Worm (Caenorhabditis elegans) whole organism, L3 larva: ENCODE measurements around the gene pho-6.
A peak's percentile ranks its signal among the peaks of the same experiment; 100 is the strongest.

Source experiments
- R02D3.7 ChIP-seq: fragments of 150-350 bp; optimal IDR thresholded peaks from 2 replicates; lab custom pipeline; 2014; ENCODE audit warnings: missing biosample characterization, missing genetic modification characterization
- ZK546.5 ChIP-seq: sonication (generic microtip); optimal IDR thresholded peaks from 2 replicates; lab custom pipeline; 2017; ENCODE audit warnings: missing biosample characterization, missing genetic modification characterization
- aly-2 ChIP-seq: fragments of 150-350 bp; optimal IDR thresholded peaks from 2 replicates; lab custom pipeline; 2014; ENCODE audit warnings: missing biosample characterization, missing genetic modification characterization
- ama-1 ChIP-seq: fragments of 150-350 bp; optimal IDR thresholded peaks from 2 replicates; lab custom pipeline; 2018
- ceh-16 ChIP-seq: sonication (generic microtip); optimal IDR thresholded peaks from 2 replicates; lab custom pipeline; 2017; ENCODE audit warnings: missing biosample characterization, missing genetic modification characterization
- ceh-28 ChIP-seq: fragments of 150-350 bp; optimal IDR thresholded peaks from 2 replicates; lab custom pipeline; 2014; ENCODE audit warnings: missing biosample characterization, missing genetic modification reagents, missing genetic modification characterization
- ceh-82 ChIP-seq: fragments of 150-350 bp; optimal IDR thresholded peaks from 2 replicates; lab custom pipeline; 2014; ENCODE audit warnings: missing biosample characterization, missing genetic modification characterization
- ceh-9 ChIP-seq: sonication (generic microtip); optimal IDR thresholded peaks from 2 replicates; lab custom pipeline; 2018; ENCODE audit warnings: missing biosample characterization, missing genetic modification characterization
- egl-27 ChIP-seq: sonication (generic microtip); optimal IDR thresholded peaks from 4 replicates; lab custom pipeline; 2017; ENCODE audit warnings: missing biosample characterization, missing genetic modification reagents, missing genetic modification characterization
- egl-5 ChIP-seq: fragments of 150-350 bp; optimal IDR thresholded peaks from 2 replicates; lab custom pipeline; 2017; ENCODE audit warnings: missing biosample characterization, missing genetic modification reagents, missing genetic modification characterization, inconsistent platforms
- elt-1 ChIP-seq: fragments of 150-350 bp; optimal IDR thresholded peaks from 2 replicates; lab custom pipeline; 2014; ENCODE audit warnings: missing biosample characterization, missing genetic modification characterization
- elt-2 ChIP-seq: sonication (generic microtip); optimal IDR thresholded peaks from 2 replicates; lab custom pipeline; 2016; ENCODE audit warnings: missing genetic modification reagents, mild to moderate bottlenecking, missing genetic modification characterization, missing compliant biosample characterization
- elt-3 ChIP-seq, 3 experiments: fragments of 150-350 bp in 1 of 3; sonication (generic microtip) in 2 of 3; optimal IDR thresholded peaks; 2 replicates in 2 of 3; 4 replicates in 1 of 3; lab custom pipeline; 2014 to 2017; ENCODE audit warnings: missing biosample characterization in 3 of 3, missing genetic modification characterization in 3 of 3
- eor-1 ChIP-seq, 2 experiments: fragments of 150-350 bp; optimal IDR thresholded peaks; 2 replicates each; lab custom pipeline; 2014 to 2018; ENCODE audit warnings: missing biosample characterization in 2 of 2, missing genetic modification characterization in 2 of 2
- fkh-10 ChIP-seq: sonication (generic microtip); optimal IDR thresholded peaks from 2 replicates; lab custom pipeline; 2017; ENCODE audit warnings: missing biosample characterization, missing genetic modification reagents, missing genetic modification characterization
- fos-1 ChIP-seq: fragments of 150-350 bp; optimal IDR thresholded peaks from 2 replicates; lab custom pipeline; 2014; ENCODE audit warnings: missing biosample characterization, missing genetic modification characterization
- hmg-11 ChIP-seq: sonication (generic microtip); optimal IDR thresholded peaks from 2 replicates; lab custom pipeline; 2016; ENCODE audit warnings: missing genetic modification characterization, missing compliant biosample characterization
- jun-1 ChIP-seq: fragments of 150-350 bp; optimal IDR thresholded peaks from 2 replicates; lab custom pipeline; 2014; ENCODE audit warnings: missing biosample characterization, missing genetic modification reagents, missing genetic modification characterization
- lin-15B ChIP-seq: fragments of 150-350 bp; optimal IDR thresholded peaks from 2 replicates; lab custom pipeline; 2014; ENCODE audit warnings: missing biosample characterization, missing genetic modification characterization
- lin-39 ChIP-seq: fragments of 150-350 bp; optimal IDR thresholded peaks from 2 replicates; lab custom pipeline; 2018; ENCODE audit warnings: missing biosample characterization, missing genetic modification reagents, missing genetic modification characterization
- lsy-12 ChIP-seq: sonication (generic microtip); optimal IDR thresholded peaks from 2 replicates; lab custom pipeline; 2016; ENCODE audit warnings: mild to moderate bottlenecking, missing genetic modification characterization, missing compliant biosample characterization
- mml-1 ChIP-seq: fragments of 150-350 bp; sonication (generic microtip); optimal IDR thresholded peaks from 3 replicates; lab custom pipeline; 2014; ENCODE audit warnings: missing biosample characterization, missing genetic modification characterization
- nfya-1 ChIP-seq: sonication (generic microtip); optimal IDR thresholded peaks from 2 replicates; lab custom pipeline; 2017; ENCODE audit warnings: missing genetic modification characterization, mild to moderate bottlenecking, missing compliant biosample characterization, antibody characterized with exemption, moderate library complexity; ENCODE audit not compliant: insufficient read depth
- nhr-11 ChIP-seq: fragments of 150-350 bp; optimal IDR thresholded peaks from 2 replicates; lab custom pipeline; 2014; ENCODE audit warnings: missing biosample characterization, missing genetic modification characterization
- nhr-23 ChIP-seq: fragments of 150-350 bp; optimal IDR thresholded peaks from 2 replicates; lab custom pipeline; 2014; ENCODE audit warnings: missing biosample characterization, missing genetic modification reagents, missing genetic modification characterization
- nhr-237 ChIP-seq: fragments of 150-350 bp; optimal IDR thresholded peaks from 2 replicates; lab custom pipeline; 2014; ENCODE audit warnings: missing biosample characterization, missing genetic modification characterization
- nhr-25 ChIP-seq: sonication (generic microtip); optimal IDR thresholded peaks from 2 replicates; lab custom pipeline; 2017; ENCODE audit warnings: missing biosample characterization, missing genetic modification characterization
- nhr-28 ChIP-seq: fragments of 150-350 bp; optimal IDR thresholded peaks from 2 replicates; lab custom pipeline; 2014; ENCODE audit warnings: missing biosample characterization, missing genetic modification characterization
- nhr-43 ChIP-seq: sonication (generic microtip); optimal IDR thresholded peaks from 2 replicates; lab custom pipeline; 2016; ENCODE audit warnings: mild to moderate bottlenecking, missing genetic modification characterization, missing compliant biosample characterization; ENCODE audit not compliant: poor library complexity, severe bottlenecking
- nhr-67 ChIP-seq: fragments of 150-350 bp; optimal IDR thresholded peaks from 2 replicates; lab custom pipeline; 2014; ENCODE audit warnings: missing biosample characterization, missing genetic modification characterization
- nhr-76 ChIP-seq: fragments of 150-350 bp; sonication (generic microtip); optimal IDR thresholded peaks from 5 replicates; lab custom pipeline; 2014; ENCODE audit warnings: missing biosample characterization, missing genetic modification characterization
- nhr-77 ChIP-seq: fragments of 150-350 bp; optimal IDR thresholded peaks from 2 replicates; lab custom pipeline; 2014; ENCODE audit warnings: missing biosample characterization, missing genetic modification characterization
- pha-4 ChIP-seq: fragments of 150-350 bp; optimal IDR thresholded peaks from 2 replicates; lab custom pipeline; 2014; ENCODE audit warnings: missing biosample characterization, missing genetic modification reagents, missing genetic modification characterization
- pqm-1 ChIP-seq: fragments of 150-350 bp; optimal IDR thresholded peaks from 2 replicates; lab custom pipeline; 2017; ENCODE audit warnings: missing biosample characterization, missing genetic modification characterization, inconsistent platforms
- skn-1 ChIP-seq: fragments of 150-350 bp; optimal IDR thresholded peaks from 2 replicates; lab custom pipeline; 2014; ENCODE audit warnings: missing biosample characterization, missing genetic modification characterization
- snpc-4 ChIP-seq: fragments of 150-350 bp; optimal IDR thresholded peaks from 2 replicates; lab custom pipeline; 2014; ENCODE audit warnings: missing biosample characterization, missing genetic modification characterization
- tbx-2 ChIP-seq: sonication (generic microtip); optimal IDR thresholded peaks from 2 replicates; lab custom pipeline; 2016; ENCODE audit warnings: mild to moderate bottlenecking, missing genetic modification characterization, missing compliant biosample characterization
- unc-39 ChIP-seq: sonication (generic microtip); optimal IDR thresholded peaks from 4 replicates; lab custom pipeline; 2017; ENCODE audit warnings: missing biosample characterization, missing genetic modification characterization
- unc-62 ChIP-seq: fragments of 150-350 bp; sonication (generic microtip); optimal IDR thresholded peaks from 4 replicates; lab custom pipeline; 2014; ENCODE audit warnings: missing biosample characterization, missing genetic modification reagents, missing genetic modification characterization
- zag-1 ChIP-seq: fragments of 150-350 bp; optimal IDR thresholded peaks from 2 replicates; lab custom pipeline; 2014; ENCODE audit warnings: missing biosample characterization, missing genetic modification characterization
- ztf-11 ChIP-seq: fragments of 150-350 bp; optimal IDR thresholded peaks from 2 replicates; lab custom pipeline; 2014; ENCODE audit warnings: missing biosample characterization, missing genetic modification characterization
- ztf-4 ChIP-seq: fragments of 150-350 bp; optimal IDR thresholded peaks from 2 replicates; lab custom pipeline; 2014; ENCODE audit warnings: missing biosample characterization, missing genetic modification characterization

Gene pho-6

DNA sequence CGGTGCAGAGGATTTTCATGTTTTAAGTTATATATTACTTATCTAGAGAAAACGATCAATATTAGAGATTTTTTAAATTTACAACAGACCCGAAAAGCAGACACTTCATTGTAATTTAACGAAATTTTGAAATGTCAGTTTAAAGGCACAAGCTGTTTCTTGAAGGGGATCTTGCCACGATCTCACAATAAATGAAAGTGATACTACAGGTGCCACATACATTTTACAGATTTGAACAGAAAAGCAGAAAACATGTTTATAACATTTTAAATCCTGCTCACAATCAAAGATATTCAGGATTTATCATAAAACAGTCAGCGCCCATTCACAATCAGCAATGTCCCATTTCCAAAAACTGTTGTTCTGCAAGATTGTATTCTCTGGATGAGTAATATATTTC is 44.3 kb downstream of the pho-6 start:
- no peak for TF ChIP-seq ceh-28 (tag; lab: Kevin White, UChicago)
- no peak for TF ChIP-seq fkh-10
- TF ChIP-seq zag-1 (tag; lab: Kevin White, UChicago), result no peak
- TF ChIP-seq egl-5 (tag; lab: Kevin White, UChicago), result no peak
- no peak for TF ChIP-seq pqm-1
- TF ChIP-seq ztf-11 (tag; lab: Kevin White, UChicago), result no peak
- TF ChIP-seq mml-1 (tag; lab: Kevin White, UChicago), result no peak
- TF ChIP-seq lsy-12, result no peak
- TF ChIP-seq fos-1, result no peak
- no peak for TF ChIP-seq nhr-67 (tag; lab: Kevin White, UChicago)
- no peak for TF ChIP-seq nhr-25
- no peak for TF ChIP-seq egl-27
- TF ChIP-seq elt-1 (tag; lab: Kevin White, UChicago), result no peak
- TF ChIP-seq R02D3.7 (tag; lab: Kevin White, UChicago), result no peak
- no peak for TF ChIP-seq skn-1 (tag; lab: Kevin White, UChicago)
- TF ChIP-seq unc-39 (tag; lab: Kevin White, UChicago), result no peak
- TF ChIP-seq nhr-237 (tag; lab: Kevin White, UChicago), result no peak
- TF ChIP-seq nhr-76, result no peak

DNA sequence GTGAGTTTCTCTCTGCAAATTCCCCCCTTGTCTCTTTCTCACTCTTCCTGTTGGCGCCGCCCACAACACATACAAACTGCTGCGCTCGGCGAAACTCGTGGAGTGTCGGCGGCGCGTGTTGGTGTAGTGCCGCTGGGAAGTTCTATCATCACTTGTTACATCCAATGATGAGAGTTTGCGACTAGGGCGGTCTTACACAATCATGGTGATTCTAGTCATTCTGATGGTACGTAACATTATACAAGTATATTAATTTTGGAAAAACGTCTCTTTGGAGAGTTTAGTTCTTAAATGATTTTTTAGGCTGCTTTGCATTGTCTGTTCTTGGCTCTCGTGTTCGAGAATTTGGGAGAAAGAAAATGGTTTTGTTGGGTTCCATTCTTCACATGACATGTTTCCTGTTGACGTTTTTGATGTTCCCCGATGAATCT is 45.3 kb downstream of the pho-6 start:
- peak; percentile 9 for TF ChIP-seq zag-1 (tag; lab: Kevin White, UChicago)
- TF ChIP-seq hmg-11 (tag; lab: Kevin White, UChicago), result peak; percentile 78
- peak; percentile 74 for TF ChIP-seq lin-39 (tag; lab: Kevin White, UChicago)
- TF ChIP-seq snpc-4 (tag; lab: Kevin White, UChicago), result peak; percentile 99
- no peak for TF ChIP-seq ztf-4 (tag; lab: Kevin White, UChicago)
- TF ChIP-seq nhr-28 (tag; lab: Kevin White, UChicago), result no peak
- TF ChIP-seq tbx-2 (tag; lab: Kevin White, UChicago), result peak; percentile 74
- TF ChIP-seq ceh-9, result no peak
- TF ChIP-seq ztf-11 (tag; lab: Kevin White, UChicago), result no peak
- TF ChIP-seq ceh-82 (tag; lab: Kevin White, UChicago), result peak; percentile 69
- peak; percentile 68 for TF ChIP-seq skn-1 (tag; lab: Kevin White, UChicago)
- TF ChIP-seq elt-2 (tag; lab: Kevin White, UChicago), result peak; percentile 71
- TF ChIP-seq nhr-25, result peak; percentile 84
- TF ChIP-seq lsy-12, result peak; percentile 36
- peak; percentile 19 for TF ChIP-seq elt-1 (tag; lab: Kevin White, UChicago)
- TF ChIP-seq nhr-43, result peak; percentile 89
- TF ChIP-seq unc-62, result peak; percentile 45
- TF ChIP-seq fkh-10, result no peak
- TF ChIP-seq aly-2 (tag; lab: Kevin White, UChicago), result peak; percentile 29
- peak; percentile 84 for TF ChIP-seq pqm-1
- peak; percentile 13 for TF ChIP-seq fos-1
- TF ChIP-seq R02D3.7 (tag; lab: Kevin White, UChicago), result peak; percentile 78
- TF ChIP-seq nhr-67 (tag; lab: Kevin White, UChicago), result no peak
- peak; percentile 63 for TF ChIP-seq egl-27
- peak; percentile 85 for TF ChIP-seq nhr-23
- no peak for TF ChIP-seq unc-39 (tag; lab: Kevin White, UChicago)
- peak; percentile 73 for TF ChIP-seq pha-4 (tag; lab: Kevin White, UChicago)
- peak; percentile 70 for TF ChIP-seq lin-15B (tag; lab: Kevin White, UChicago)
- TF ChIP-seq eor-1 (tag; optimal IDR thresholded peaks at IDR 0.05; lab: Kevin White, UChicago), result no peak
- no peak for TF ChIP-seq ZK546.5 (tag; lab: Kevin White, UChicago)
- TF ChIP-seq nhr-237 (tag; lab: Kevin White, UChicago), result no peak
- no peak for TF ChIP-seq nhr-11 (tag; lab: Kevin White, UChicago)
- TF ChIP-seq ceh-16 (tag; lab: Kevin White, UChicago), result peak; percentile 7
- TF ChIP-seq nhr-77 (tag; lab: Kevin White, UChicago), result peak; percentile 45
- TF ChIP-seq jun-1 (tag; lab: Kevin White, UChicago), result peak; percentile 33
- TF ChIP-seq ama-1 (lab: Kevin White, UChicago), result peak; percentile 98
- TF ChIP-seq nfya-1 (tag; lab: Kevin White, UChicago), result peak; percentile 94
- peak; percentile 75 for TF ChIP-seq ceh-28 (tag; lab: Kevin White, UChicago)
- TF ChIP-seq egl-5 (tag; lab: Kevin White, UChicago), result no peak
- TF ChIP-seq elt-3 (tag; optimal IDR thresholded peaks at IDR 0.05; lab: Kevin White, UChicago), result peak in 1 of 3 experiments; percentile 14
